Fruit fly (Drosophila melanogaster) whole organism, embryonic: ENCODE results near the gene Cby.
A peak's percentile ranks its signal among the peaks of the same experiment; 100 is the strongest.

Experiments
- Adf1 ChIP-seq: fragments of 200-800 bp; sonication (Bioruptor generic); IDR thresholded peaks from 2 replicates; pipeline ENCODE4 v1.3.6; 2022; ENCODE audit warnings: missing biosample characterization, missing genetic modification characterization
- Aef1 ChIP-seq: fragments of 200-800 bp; sonication (Bioruptor generic); IDR thresholded peaks from 3 replicates; pipeline ENCODE4 v1.3.6; 2022; ENCODE audit warnings: missing biosample characterization, missing genetic modification characterization
- Asciz ChIP-seq: fragments of 200-800 bp; sonication (Bioruptor generic); optimal IDR thresholded peaks from 2 replicates; lab custom pipeline; 2017; ENCODE audit warnings: missing biosample characterization, mild to moderate bottlenecking, missing genetic modification characterization, missing genetic modification reagents
- CG10209 ChIP-seq: fragments of 200-800 bp; sonication (Bioruptor generic); optimal IDR thresholded peaks from 3 replicates; lab custom pipeline; 2017; ENCODE audit warnings: missing biosample characterization, mild to moderate bottlenecking, missing genetic modification characterization, missing genetic modification reagents
- CG10959 ChIP-seq: fragments of 200-800 bp; sonication (Bioruptor generic); IDR thresholded peaks from 2 replicates; pipeline ENCODE4 v1.3.6; 2022; ENCODE audit warnings: missing biosample characterization, missing genetic modification characterization
- CG11560 ChIP-seq: fragments of 200-800 bp; sonication (Bioruptor generic); IDR thresholded peaks from 3 replicates; pipeline ENCODE4 v1.3.6; 2022; ENCODE audit warnings: missing biosample characterization, missing genetic modification characterization
- CG1233 ChIP-seq: fragments of 200-800 bp; sonication (Bioruptor generic); optimal IDR thresholded peaks from 4 replicates; lab custom pipeline; 2018; ENCODE audit warnings: missing biosample characterization, mild to moderate bottlenecking, missing genetic modification characterization
- CG12391 ChIP-seq: fragments of 200-800 bp; sonication (Bioruptor generic); optimal IDR thresholded peaks from 3 replicates; lab custom pipeline; 2018; ENCODE audit warnings: missing biosample characterization, mild to moderate bottlenecking, missing genetic modification characterization, moderate library complexity
- CG13424 ChIP-seq: fragments of 200-800 bp; sonication (Bioruptor generic); optimal IDR thresholded peaks from 2 replicates; lab custom pipeline; 2019; ENCODE audit warnings: missing biosample characterization, mild to moderate bottlenecking, missing genetic modification characterization, moderate library complexity
- CG14710 ChIP-seq: fragments of 200-800 bp; sonication (Bioruptor generic); optimal IDR thresholded peaks from 3 replicates; lab custom pipeline; 2019; ENCODE audit warnings: missing biosample characterization, mild to moderate bottlenecking, missing genetic modification characterization, moderate library complexity
- CG1603 ChIP-seq: fragments of 200-800 bp; sonication (Bioruptor generic); optimal IDR thresholded peaks from 2 replicates; lab custom pipeline; 2019; ENCODE audit warnings: missing biosample characterization, mild to moderate bottlenecking, missing genetic modification characterization, moderate library complexity
- CG17359 ChIP-seq: fragments of 200-800 bp; sonication (Bioruptor generic); optimal IDR thresholded peaks from 3 replicates; lab custom pipeline; 2018; ENCODE audit warnings: missing biosample characterization, mild to moderate bottlenecking, missing genetic modification characterization, moderate library complexity
- CG2120 ChIP-seq: fragments of 200-800 bp; sonication (Bioruptor generic); optimal IDR thresholded peaks from 3 replicates; lab custom pipeline; 2016; ENCODE audit warnings: missing biosample characterization, missing genetic modification characterization
- CG2712 ChIP-seq: fragments of 200-800 bp; optimal IDR thresholded peaks from 3 replicates; lab custom pipeline; 2019; ENCODE audit warnings: missing biosample characterization, mild to moderate bottlenecking, missing genetic modification characterization, moderate library complexity
- CG4820 ChIP-seq: fragments of 200-800 bp; sonication (Bioruptor generic); optimal IDR thresholded peaks from 3 replicates; lab custom pipeline; 2016; ENCODE audit warnings: missing biosample characterization, missing genetic modification characterization
- Camta ChIP-seq: fragments of 200-800 bp; sonication (Bioruptor generic); optimal IDR thresholded peaks from 2 replicates; lab custom pipeline; 2016; ENCODE audit warnings: missing biosample characterization, missing genetic modification characterization
- Chrac-16 ChIP-seq: fragments of 200-800 bp; sonication (Bioruptor generic); optimal IDR thresholded peaks from 3 replicates; lab custom pipeline; 2016; ENCODE audit warnings: missing biosample characterization, missing genetic modification characterization
- Dbx ChIP-seq: fragments of 200-800 bp; sonication (Bioruptor generic); IDR thresholded peaks from 3 replicates; pipeline ENCODE4 v1.3.6; 2022; ENCODE audit warnings: missing biosample characterization, missing genetic modification characterization
- ERR ChIP-seq: fragments of 200-800 bp; sonication (Bioruptor generic); optimal IDR thresholded peaks from 2 replicates; lab custom pipeline; 2016; ENCODE audit warnings: missing biosample characterization, missing genetic modification characterization
- Gsc ChIP-seq: fragments of 200-800 bp; sonication (Bioruptor generic); IDR thresholded peaks from 2 replicates; pipeline ENCODE4 v1.3.6; 2022; ENCODE audit warnings: missing biosample characterization, missing genetic modification characterization
- Hmr ChIP-seq: fragments of 200-800 bp; sonication (Bioruptor generic); optimal IDR thresholded peaks from 3 replicates; lab custom pipeline; 2017; ENCODE audit warnings: mild to moderate bottlenecking, missing biosample characterization, missing genetic modification reagents, missing genetic modification characterization
- Med ChIP-seq: fragments of 200-800 bp; sonication (Bioruptor generic); peaks from one replicate; lab custom pipeline; 2016; ENCODE audit warnings: missing biosample characterization, missing genetic modification characterization, mild to moderate bottlenecking, inconsistent platforms, moderate library complexity
- Nf-YC ChIP-seq: fragments of 200-800 bp; optimal IDR thresholded peaks from 3 replicates; lab custom pipeline; 2019; ENCODE audit warnings: missing biosample characterization, mild to moderate bottlenecking, missing genetic modification characterization, moderate library complexity
- Oaz ChIP-seq: fragments of 200-800 bp; sonication (Bioruptor generic); IDR thresholded peaks from 2 replicates; pipeline ENCODE4 v1.3.6; 2022; ENCODE audit warnings: missing biosample characterization, missing genetic modification characterization
- Rfx ChIP-seq: fragments of 200-800 bp; sonication (Bioruptor generic); IDR thresholded peaks from 2 replicates; pipeline ENCODE4 v1.3.6; 2022; ENCODE audit warnings: missing biosample characterization, missing genetic modification characterization
- Rx ChIP-seq: fragments of 200-800 bp; sonication (Bioruptor generic); IDR thresholded peaks from 2 replicates; pipeline ENCODE4 v1.3.6; 2022; ENCODE audit warnings: missing biosample characterization, missing genetic modification characterization
- Ssrp ChIP-seq: fragments of 200-800 bp; sonication (Bioruptor generic); optimal IDR thresholded peaks from 2 replicates; lab custom pipeline; 2018; ENCODE audit warnings: missing biosample characterization, mild to moderate bottlenecking, missing genetic modification characterization, moderate library complexity
- Taf1 ChIP-seq: fragments of 200-800 bp; sonication (Bioruptor generic); IDR thresholded peaks from 2 replicates; pipeline ENCODE4 v1.3.6; 2022; ENCODE audit warnings: missing biosample characterization, missing genetic modification characterization
- Xrp1 ChIP-seq: fragments of 200-800 bp; sonication (Bioruptor generic); IDR thresholded peaks from 2 replicates; pipeline ENCODE4 v1.3.6; 2022; ENCODE audit warnings: missing biosample characterization, missing genetic modification characterization
- az2 ChIP-seq: fragments of 200-800 bp; sonication (Bioruptor generic); optimal IDR thresholded peaks from 3 replicates; lab custom pipeline; 2016; ENCODE audit warnings: missing biosample characterization, missing genetic modification characterization
- cato ChIP-seq: fragments of 200-800 bp; sonication (Bioruptor generic); optimal IDR thresholded peaks from 2 replicates; lab custom pipeline; 2016; ENCODE audit warnings: missing biosample characterization, missing genetic modification characterization, borderline replicate concordance
- danr ChIP-seq: fragments of 200-800 bp; sonication (Bioruptor generic); IDR thresholded peaks from 2 replicates; pipeline ENCODE4 v1.3.6; 2022; ENCODE audit warnings: missing biosample characterization, missing genetic modification characterization
- dmrt11E ChIP-seq: fragments of 200-800 bp; sonication (Bioruptor generic); optimal IDR thresholded peaks from 3 replicates; lab custom pipeline; 2018; ENCODE audit warnings: missing biosample characterization, mild to moderate bottlenecking, missing genetic modification characterization, moderate library complexity
- emc ChIP-seq: fragments of 200-800 bp; sonication (Bioruptor generic); optimal IDR thresholded peaks from 2 replicates; lab custom pipeline; 2016; ENCODE audit warnings: missing biosample characterization, missing genetic modification characterization
- gcm ChIP-seq: fragments of 200-800 bp; sonication (Bioruptor generic); optimal IDR thresholded peaks from 2 replicates; lab custom pipeline; 2019; ENCODE audit warnings: missing biosample characterization, mild to moderate bottlenecking, missing genetic modification characterization, moderate library complexity
- grn ChIP-seq: fragments of 200-800 bp; sonication (Bioruptor generic); optimal IDR thresholded peaks from 3 replicates; lab custom pipeline; 2017; ENCODE audit warnings: missing biosample characterization, missing genetic modification characterization
- hkb ChIP-seq, 2 experiments: fragments of 200-800 bp in 1 of 2; fragments of >200 bp in 1 of 2; sonication (Bioruptor generic) in 1 of 2; IDR thresholded peaks in 1 of 2; optimal IDR thresholded peaks in 1 of 2; 2 replicates each; pipeline versions ENCODE4 v1.3.6 to Lab custom; 2017 to 2022; ENCODE audit warnings: missing biosample characterization in 1 of 2, missing genetic modification characterization in 1 of 2
- hth ChIP-seq: fragments of >200 bp; optimal IDR thresholded peaks from 2 replicates; lab custom pipeline; 2017; ENCODE audit warnings: inconsistent platforms
- kay ChIP-seq: fragments of 200-800 bp; sonication (Bioruptor generic); optimal IDR thresholded peaks from 2 replicates; lab custom pipeline; 2016; ENCODE audit warnings: missing biosample characterization, missing genetic modification characterization
- lab ChIP-seq: fragments of 200-800 bp; sonication (Bioruptor generic); optimal IDR thresholded peaks from 3 replicates; lab custom pipeline; 2017; ENCODE audit warnings: missing biosample characterization, missing genetic modification characterization, mild to moderate bottlenecking, moderate library complexity, missing genetic modification reagents
- lmd ChIP-seq: fragments of 200-800 bp; sonication (Bioruptor generic); IDR thresholded peaks from 2 replicates; pipeline ENCODE4 v1.3.6; 2022; ENCODE audit warnings: missing biosample characterization, missing genetic modification characterization
- lola ChIP-seq, 3 experiments: fragments of >200 bp in 2 of 3; fragments of 200-800 bp in 1 of 3; sonication (Bioruptor generic) in 1 of 3; optimal IDR thresholded peaks; 2 replicates each; lab custom pipeline; 2017 to 2019; ENCODE audit warnings: missing biosample characterization in 3 of 3, missing genetic modification characterization in 3 of 3, mild to moderate bottlenecking in 1 of 3, moderate library complexity in 1 of 3
- onecut ChIP-seq: fragments of 200-800 bp; sonication (Bioruptor generic); IDR thresholded peaks from 2 replicates; pipeline ENCODE4 v1.3.6; 2022; ENCODE audit warnings: missing biosample characterization, missing genetic modification characterization
- otp ChIP-seq: fragments of 200-800 bp; sonication (Bioruptor generic); IDR thresholded peaks from 3 replicates; pipeline ENCODE4, ENCODE4 v1.3.6; 2022; ENCODE audit warnings: missing biosample characterization, missing genetic modification characterization
- prd ChIP-seq, 3 experiments: fragments of >200 bp in 2 of 3; fragments of 200-800 bp in 1 of 3; sonication (Bioruptor generic) in 1 of 3; optimal IDR thresholded peaks in 2 of 3; IDR thresholded peaks in 1 of 3; 2 replicates in 2 of 3; 3 replicates in 1 of 3; pipeline versions ENCODE4 v1.3.6 to Lab custom; 2017 to 2022; ENCODE audit warnings: missing biosample characterization in 1 of 3, missing genetic modification characterization in 1 of 3
- pum ChIP-seq: fragments of 200-800 bp; sonication (Bioruptor generic); optimal IDR thresholded peaks from 2 replicates; lab custom pipeline; 2016; ENCODE audit warnings: missing biosample characterization, missing genetic modification characterization
- row ChIP-seq: fragments of 200-800 bp; sonication (Bioruptor generic); IDR thresholded peaks from 3 replicates; pipeline ENCODE4 v1.3.6; 2022; ENCODE audit warnings: missing biosample characterization, missing genetic modification characterization
- sens ChIP-seq: fragments of 200-800 bp; sonication (Bioruptor generic); peaks from one replicate; lab custom pipeline; 2016; ENCODE audit warnings: missing biosample characterization, missing genetic modification characterization
- sisA ChIP-seq: fragments of 200-800 bp; sonication (Bioruptor generic); IDR thresholded peaks from 2 replicates; pipeline ENCODE4 v1.3.6; 2022; ENCODE audit warnings: missing biosample characterization, missing genetic modification characterization
- tgo ChIP-seq: fragments of 200-800 bp; sonication (Bioruptor generic); IDR thresholded peaks from 3 replicates; pipeline ENCODE4 v1.3.6; 2022; ENCODE audit warnings: missing biosample characterization, missing genetic modification characterization

Cby gene

DNA sequence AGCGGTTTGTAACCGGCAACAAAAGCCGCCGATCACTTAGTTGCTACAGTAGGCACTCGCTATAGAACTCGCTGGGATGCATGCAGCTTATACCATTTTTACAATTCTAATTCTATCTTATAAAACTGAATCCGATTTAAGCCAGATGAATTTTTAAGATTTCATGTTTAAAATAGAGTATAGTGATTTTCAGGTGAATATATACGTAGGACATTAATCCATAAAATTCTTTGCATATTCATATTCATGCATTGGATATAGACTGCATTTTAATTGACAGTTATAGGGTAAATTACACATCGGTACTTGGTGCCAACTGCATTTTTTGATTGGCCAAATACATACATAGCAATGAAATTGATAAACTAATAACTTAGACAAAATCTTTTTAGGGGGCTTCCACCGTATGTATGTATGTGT, 19.8 kb downstream of the Cby start (continued):
- TF ChIP-seq lmd (GFP tag; lab: Robert Waterston, UW) (peak; percentile 72), Taf1 (no peak), Rfx (GFP tag; lab: Robert Waterston, UW) (peak; percentile 45; the same call in 1 of the 2 replicates), grn (GFP tag; lab: Kevin White, UChicago) (no peak), prd (optimal IDR thresholded peaks at IDR 0.05; lab: Kevin White, UChicago) (no peak), prd (GFP tag; IDR thresholded peaks at IDR 0.05; lab: Robert Waterston, UW) (peak; percentile 67), hkb (optimal IDR thresholded peaks at IDR 0.05; lab: Kevin White, UChicago) (no peak), hkb (GFP tag; IDR thresholded peaks at IDR 0.05; lab: Robert Waterston, UW) (peak; percentile 41; the same call in 1 of the 2 replicates), otp (GFP tag; lab: Robert Waterston, UW) (0 out of 3 replicates have a peak, but pooled peaks have one; percentile 45), Xrp1 (GFP tag; lab: Robert Waterston, UW) (0 out of 2 replicates have a peak, but pooled peaks have one; percentile 42), CG11560 (tag; lab: Robert Waterston, UW) (no peak), Camta (GFP tag; lab: Kevin White, UChicago) (no peak), gcm (GFP tag; lab: Kevin White, UChicago) (peak; percentile 11), tgo (GFP tag; lab: Robert Waterston, UW) (peak; percentile 36; the same call in 1 of the 3 replicates), emc (GFP tag; lab: Kevin White, UChicago) (no peak), Adf1 (GFP tag; lab: Robert Waterston, UW) (0 out of 2 replicates have a peak, but pooled peaks have one; percentile 1), cato (GFP tag; lab: Kevin White, UChicago) (no peak), Gsc (GFP tag; lab: Robert Waterston, UW) (no peak), hth (no peak), ERR (GFP tag; lab: Kevin White, UChicago) (no peak), Asciz (GFP tag; lab: Kevin White, UChicago) (peak; percentile 40), danr (peak; percentile 24; the same call in 1 of the 2 replicates), Nf-YC (tag; lab: Kevin White, UChicago) (no peak), CG10959 (GFP tag; lab: Robert Waterston, UW) (0 out of 2 replicates have a peak, but pooled peaks have one; percentile 23), Rx (GFP tag; lab: Robert Waterston, UW) (peak; percentile 46; the same call in 1 of the 2 replicates), row (GFP tag; lab: Robert Waterston, UW) (peak; percentile 66), CG14710 (tag; lab: Kevin White, UChicago) (peak; percentile 38), CG10209 (peak; percentile 22), sisA (GFP tag; lab: Robert Waterston, UW) (peak; percentile 51; the same call in 1 of the 2 replicates), Dbx (GFP tag; lab: Robert Waterston, UW) (no peak), Ssrp (peak; percentile 15), Med (GFP tag; lab: Kevin White, UChicago) (peak; percentile 85), CG1233 (GFP tag; lab: Kevin White, UChicago) (no peak), CG2712 (tag; lab: Kevin White, UChicago) (peak; percentile 71), onecut (GFP tag; lab: Robert Waterston, UW) (0 out of 2 replicates have a peak, but pooled peaks have one; percentile 24), CG17359 (tag; lab: Kevin White, UChicago) (peak; percentile 45), sens (GFP tag; lab: Kevin White, UChicago) (peak; percentile 51), CG4820 (GFP tag; lab: Kevin White, UChicago) (peak; percentile 44), Hmr (GFP tag; lab: Kevin White, UChicago) (no peak), lola (GFP tag; optimal IDR thresholded peaks at IDR 0.05; lab: Kevin White, UChicago) (peak in 1 of 3 experiments; percentile 56), lab (GFP tag; lab: Kevin White, UChicago) (no peak), Oaz (GFP tag; lab: Robert Waterston, UW) (no peak), CG2120 (GFP tag; lab: Kevin White, UChicago) (peak; percentile 11), CG13424 (tag; lab: Kevin White, UChicago) (peak; percentile 18), CG1603 (tag; lab: Kevin White, UChicago) (peak; percentile 44), Chrac-16 (peak; percentile 18), Aef1 (peak; percentile 39; the same call in 1 of the 3 replicates), az2 (peak; percentile 12), kay (GFP tag; lab: Kevin White, UChicago) (peak; percentile 35), CG12391 (tag; lab: Kevin White, UChicago) (peak; percentile 31), dmrt11E (tag; lab: Kevin White, UChicago) (peak; percentile 7), pum (peak; percentile 11)
